Fruit fly (Drosophila melanogaster) whole organism, prepupa: ENCODE data around the gene CG1138.

Experiments
- CG11762 ChIP-seq: fragments of 200-800 bp; sonication (Bioruptor generic); optimal IDR thresholded peaks from 3 replicates; lab custom pipeline; 2016; ENCODE audit warnings: missing biosample characterization, missing genetic modification characterization; ENCODE audit not compliant: insufficient read depth
- CG15336 ChIP-seq: fragments of 200-800 bp; sonication (Bioruptor generic); IDR thresholded peaks from 2 replicates; pipeline ENCODE4 v1.3.6; 2022; ENCODE audit warnings: missing biosample characterization, missing genetic modification characterization
- CG3032 ChIP-seq: fragments of 200-800 bp; optimal IDR thresholded peaks from 2 replicates; lab custom pipeline; 2019; ENCODE audit warnings: missing biosample characterization, mild to moderate bottlenecking, missing genetic modification characterization, moderate library complexity
- CG31627 ChIP-seq: fragments of 200-800 bp; sonication (Bioruptor generic); optimal IDR thresholded peaks from 3 replicates; lab custom pipeline; 2016; ENCODE audit warnings: missing biosample characterization, missing genetic modification characterization
- CG3919 ChIP-seq: fragments of 200-800 bp; sonication (Bioruptor generic); optimal IDR thresholded peaks from 3 replicates; lab custom pipeline; 2016; ENCODE audit warnings: missing biosample characterization, missing genetic modification characterization
- CG6163 ChIP-seq: fragments of 200-800 bp; sonication (Bioruptor generic); IDR thresholded peaks from 3 replicates; pipeline ENCODE4 v1.3.6; 2022; ENCODE audit warnings: missing biosample characterization, missing genetic modification characterization
- CG6792 ChIP-seq: fragments of 200-800 bp; sonication (Bioruptor generic); optimal IDR thresholded peaks from 3 replicates; lab custom pipeline; 2016; ENCODE audit warnings: missing biosample characterization, missing genetic modification characterization
- CG6808 ChIP-seq: fragments of 200-800 bp; sonication (Bioruptor generic); optimal IDR thresholded peaks from 3 replicates; lab custom pipeline; 2017; ENCODE audit warnings: missing biosample characterization, missing genetic modification characterization, mild to moderate bottlenecking, moderate library complexity, missing genetic modification reagents
- CG7368 ChIP-seq: fragments of 200-800 bp; sonication (Bioruptor generic); optimal IDR thresholded peaks from 3 replicates; lab custom pipeline; 2016; ENCODE audit warnings: missing biosample characterization, missing genetic modification characterization
- CG8119 ChIP-seq: fragments of 200-800 bp; sonication (Bioruptor generic); IDR thresholded peaks from 3 replicates; pipeline ENCODE4 v1.3.6; 2022; ENCODE audit warnings: missing biosample characterization, missing genetic modification characterization
- Gug ChIP-seq: fragments of 200-800 bp; sonication (Bioruptor generic); IDR thresholded peaks from 2 replicates; pipeline ENCODE4 v1.3.6; 2022; ENCODE audit warnings: missing biosample characterization, missing genetic modification characterization
- Hr38 ChIP-seq: sonication (Bioruptor generic); optimal IDR thresholded peaks from 2 replicates; lab custom pipeline; 2016; ENCODE audit warnings: missing biosample characterization, missing genetic modification characterization
- Hr4 ChIP-seq: fragments of 200-800 bp; sonication (Bioruptor generic); optimal IDR thresholded peaks from 3 replicates; lab custom pipeline; 2016; ENCODE audit warnings: missing biosample characterization, missing genetic modification characterization
- Met ChIP-seq: fragments of 200-800 bp; sonication (Bioruptor generic); optimal IDR thresholded peaks from 3 replicates; lab custom pipeline; 2016; ENCODE audit warnings: missing biosample characterization, missing genetic modification characterization
- OdsH ChIP-seq: fragments of 200-800 bp; sonication (Bioruptor generic); optimal IDR thresholded peaks from 3 replicates; lab custom pipeline; 2016; ENCODE audit warnings: missing biosample characterization, missing genetic modification characterization
- Smox ChIP-seq: fragments of 200-800 bp; sonication (Bioruptor generic); optimal IDR thresholded peaks from 3 replicates; lab custom pipeline; 2016; ENCODE audit warnings: missing biosample characterization, missing genetic modification characterization
- Sox102F ChIP-seq: fragments of 200-800 bp; sonication (Bioruptor generic); optimal IDR thresholded peaks from 2 replicates; lab custom pipeline; 2016; ENCODE audit warnings: missing biosample characterization, mild to moderate bottlenecking, missing genetic modification characterization
- Sox14 ChIP-seq: fragments of 200-800 bp; sonication (Bioruptor generic); optimal IDR thresholded peaks from 3 replicates; lab custom pipeline; 2016; ENCODE audit warnings: missing biosample characterization, missing genetic modification characterization
- acj6 ChIP-seq: fragments of 200-800 bp; sonication (Bioruptor generic); optimal IDR thresholded peaks from 3 replicates; lab custom pipeline; 2016; ENCODE audit warnings: missing biosample characterization, missing genetic modification characterization
- dac ChIP-seq: fragments of 200-800 bp; sonication (Bioruptor generic); optimal IDR thresholded peaks from 2 replicates; lab custom pipeline; 2017; ENCODE audit warnings: missing biosample characterization, mild to moderate bottlenecking, missing genetic modification characterization
- dsx ChIP-seq: fragments of 200-800 bp; optimal IDR thresholded peaks from 3 replicates; lab custom pipeline; 2019; ENCODE audit warnings: missing biosample characterization, mild to moderate bottlenecking, missing genetic modification characterization, moderate library complexity; ENCODE audit not compliant: poor library complexity, severe bottlenecking
- eg ChIP-seq: fragments of 200-800 bp; sonication (Bioruptor generic); IDR thresholded peaks from 3 replicates; pipeline ENCODE4 v1.3.6; 2022; ENCODE audit warnings: missing biosample characterization, missing genetic modification characterization
- esn ChIP-seq: fragments of 200-800 bp; sonication (Bioruptor generic); optimal IDR thresholded peaks from 2 replicates; lab custom pipeline; 2016; ENCODE audit warnings: missing biosample characterization, mild to moderate bottlenecking, missing genetic modification characterization, moderate library complexity
- fd59A ChIP-seq: fragments of 200-800 bp; sonication (Bioruptor generic); optimal IDR thresholded peaks from 2 replicates; lab custom pipeline; 2017; ENCODE audit warnings: missing biosample characterization, mild to moderate bottlenecking, missing genetic modification characterization, missing genetic modification reagents
- fkh ChIP-seq: fragments of 200-800 bp; sonication (Bioruptor generic); optimal IDR thresholded peaks from 3 replicates; lab custom pipeline; 2017; ENCODE audit warnings: missing biosample characterization, mild to moderate bottlenecking, missing genetic modification characterization, moderate library complexity
- lz ChIP-seq: fragments of 200-800 bp; sonication (Bioruptor generic); optimal IDR thresholded peaks from 3 replicates; lab custom pipeline; 2016; ENCODE audit warnings: missing biosample characterization, missing genetic modification characterization
- pdm3 ChIP-seq: fragments of 200-800 bp; sonication (Bioruptor generic); optimal IDR thresholded peaks from 3 replicates; lab custom pipeline; 2016; ENCODE audit warnings: missing biosample characterization, missing genetic modification characterization
- salr ChIP-seq, 2 experiments: fragments of 200-800 bp; sonication (Bioruptor generic); optimal IDR thresholded peaks; 3 replicates each; lab custom pipeline; 2016 to 2018; ENCODE audit warnings: missing biosample characterization in 2 of 2, missing genetic modification characterization in 2 of 2, mild to moderate bottlenecking in 1 of 2

Gene CG1138

DNA sequence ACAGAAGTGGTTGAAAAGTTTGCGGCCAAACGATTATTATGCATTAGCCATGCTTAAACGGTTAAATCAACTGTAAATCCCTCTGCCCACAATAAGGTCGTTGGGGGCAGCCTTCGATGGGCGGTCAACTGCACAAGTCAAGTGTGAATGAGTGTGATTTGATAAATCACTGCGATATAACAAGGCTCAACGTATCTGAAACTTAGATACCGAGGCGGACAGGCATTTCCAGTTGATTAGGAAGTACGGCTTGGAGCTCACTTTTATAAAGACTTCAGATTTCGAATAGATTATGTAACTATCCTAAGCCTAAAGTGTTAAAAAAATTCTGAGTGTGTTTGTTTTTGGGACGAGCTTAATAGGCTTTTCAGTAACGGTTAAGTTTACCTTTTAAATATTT is 17.3 kb downstream of the CG1138 start, which contains the start of gene CG2336:
CG2336 (plus strand) TSS at position 301 of the 400 bp plus-strand sequence.
- TF ChIP-seq acj6 (GFP tag; lab: Kevin White, UChicago) (no peak), lz (GFP tag; lab: Kevin White, UChicago) (no peak), CG11762 (no peak), dac (GFP tag; lab: Kevin White, UChicago) (no peak), CG6792 (GFP tag; lab: Kevin White, UChicago) (no peak), Hr4 (no peak), fd59A (GFP tag; lab: Kevin White, UChicago) (no peak), CG6163 (GFP tag; lab: Robert Waterston, UW) (no peak), esn (GFP tag; lab: Kevin White, UChicago) (no peak)

DNA sequence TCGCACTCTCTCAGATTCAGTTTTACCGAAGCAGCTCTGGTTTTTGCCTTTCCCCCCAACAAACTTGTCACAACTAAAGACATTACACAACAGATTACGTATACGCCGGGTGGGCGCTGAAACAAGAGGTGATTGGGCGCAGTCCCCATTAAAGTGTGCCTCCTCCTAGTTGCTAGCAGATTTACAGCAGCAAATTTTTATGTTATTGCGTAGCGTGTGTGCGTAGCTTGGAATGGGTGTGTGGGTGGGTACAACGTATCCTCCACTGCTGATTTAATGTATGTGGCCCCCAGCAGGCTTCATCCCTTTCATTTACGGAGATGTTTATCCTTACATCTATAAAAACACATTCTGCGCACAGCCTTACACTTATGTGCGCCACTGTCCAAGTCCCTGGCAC is 29.0 kb downstream of the CG1138 start:
- TF ChIP-seq salr (GFP tag; optimal IDR thresholded peaks at IDR 0.05; lab: Kevin White, UChicago), result no peak
- TF ChIP-seq OdsH (GFP tag; lab: Kevin White, UChicago), result no peak
- no peak for TF ChIP-seq eg (GFP tag; lab: Robert Waterston, UW)
- TF ChIP-seq, all 60 proteins: peak for 0

dm6 chr3R:6560251-6560650 is 37.6 kb downstream of the CG1138 start, which contains the start of gene CG1137:
CG1137 (minus strand) TSS chr3R:6560351.
- no peak for TF ChIP-seq CG8119 (GFP tag; lab: Robert Waterston, UW)
- TF ChIP-seq salr (GFP tag; optimal IDR thresholded peaks at IDR 0.05; lab: Kevin White, UChicago), result no peak
- TF ChIP-seq dsx (GFP tag; lab: Kevin White, UChicago), result no peak

DNA sequence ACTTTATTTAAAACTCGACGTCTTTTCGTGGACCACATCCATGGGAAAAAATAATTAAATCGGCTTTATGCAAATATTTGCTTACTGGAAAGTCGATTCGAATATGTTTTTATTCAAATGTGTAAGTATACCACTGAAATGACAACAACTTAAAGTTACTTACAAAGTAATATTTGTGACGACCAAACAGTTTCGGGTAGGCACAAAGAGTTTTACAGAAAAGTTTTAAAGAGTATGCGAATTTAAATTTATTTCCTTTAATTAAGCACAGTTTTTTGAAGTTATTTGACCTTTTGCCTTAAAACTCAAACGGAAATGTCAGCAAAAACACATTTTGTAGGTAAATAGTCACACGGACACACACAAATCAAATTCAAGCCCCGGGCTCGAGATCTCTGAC is 49.1 kb downstream of the CG1138 start, which contains the start of gene Pif2:
Pif2 (plus strand) TSS at position 301 of the 400 bp plus-strand sequence.
- TF ChIP-seq CG3919 (GFP tag; lab: Kevin White, UChicago) (no peak), Gug (GFP tag; lab: Robert Waterston, UW) (no peak), CG11762 (no peak), Smox (GFP tag; lab: Kevin White, UChicago) (no peak), Hr38 (GFP tag; lab: Kevin White, UChicago) (no peak), Sox14 (GFP tag; lab: Kevin White, UChicago) (no peak), CG3032 (tag; lab: Kevin White, UChicago) (no peak), Met (GFP tag; lab: Kevin White, UChicago) (no peak), CG7368 (GFP tag; lab: Kevin White, UChicago) (no peak), CG6808 (GFP tag; lab: Kevin White, UChicago) (no peak), pdm3 (GFP tag; lab: Kevin White, UChicago) (no peak), Sox102F (no peak), CG15336 (GFP tag; lab: Robert Waterston, UW) (no peak), CG6792 (GFP tag; lab: Kevin White, UChicago) (no peak), CG31627 (GFP tag; lab: Kevin White, UChicago) (no peak), fkh (GFP tag; lab: Kevin White, UChicago) (no peak)
